Fruit fly (Drosophila melanogaster) whole organism, pupa: ENCODE results near the gene CG9932.

Experiments
- CG10348 ChIP-seq: fragments of 200-800 bp; sonication (Bioruptor generic); IDR thresholded peaks from 2 replicates; pipeline ENCODE4 v1.3.6; 2022; ENCODE audit warnings: missing biosample characterization, missing genetic modification characterization
- CG12605 ChIP-seq: fragments of 200-800 bp; sonication (Bioruptor generic); IDR thresholded peaks from 2 replicates; pipeline ENCODE4 v1.3.6; 2022; ENCODE audit warnings: missing biosample characterization, missing genetic modification characterization
- CG13204 ChIP-seq: fragments of 200-800 bp; sonication (Bioruptor generic); optimal IDR thresholded peaks from 2 replicates; lab custom pipeline; 2018; ENCODE audit warnings: missing biosample characterization, mild to moderate bottlenecking, missing genetic modification characterization, moderate library complexity
- CG14655 ChIP-seq: fragments of 200-800 bp; sonication (Bioruptor generic); optimal IDR thresholded peaks from 3 replicates; lab custom pipeline; 2017; ENCODE audit warnings: mild to moderate bottlenecking, missing biosample characterization, missing genetic modification reagents, missing genetic modification characterization
- CG15710 ChIP-seq: fragments of 200-800 bp; sonication (Bioruptor generic); optimal IDR thresholded peaks from 2 replicates; lab custom pipeline; 2018; ENCODE audit warnings: missing biosample characterization, mild to moderate bottlenecking, missing genetic modification characterization, moderate library complexity
- CG17806 ChIP-seq: fragments of 200-800 bp; sonication (Bioruptor generic); optimal IDR thresholded peaks from 2 replicates; lab custom pipeline; 2018; ENCODE audit warnings: missing biosample characterization, mild to moderate bottlenecking, missing genetic modification characterization, moderate library complexity
- CG32121 ChIP-seq: fragments of 200-800 bp; sonication (Bioruptor generic); IDR thresholded peaks from 2 replicates; pipeline ENCODE4 v1.3.6; 2022; ENCODE audit warnings: missing biosample characterization, missing genetic modification characterization
- CG34367 ChIP-seq: fragments of 200-800 bp; sonication (Bioruptor generic); optimal IDR thresholded peaks from 2 replicates; lab custom pipeline; 2018; ENCODE audit warnings: missing biosample characterization, mild to moderate bottlenecking, missing genetic modification characterization
- CG4496 ChIP-seq: fragments of 200-800 bp; sonication (Bioruptor generic); IDR thresholded peaks from 3 replicates; pipeline ENCODE4 v1.3.6; 2022; ENCODE audit warnings: missing biosample characterization, missing genetic modification characterization
- CG8159 ChIP-seq: fragments of 200-800 bp; sonication (Bioruptor generic); optimal IDR thresholded peaks from 3 replicates; lab custom pipeline; 2018; ENCODE audit warnings: missing biosample characterization, mild to moderate bottlenecking, missing genetic modification characterization, moderate library complexity
- CG8301 ChIP-seq: fragments of 200-800 bp; sonication (Bioruptor generic); optimal IDR thresholded peaks from 2 replicates; lab custom pipeline; 2018; ENCODE audit warnings: missing biosample characterization, mild to moderate bottlenecking, missing genetic modification characterization
- CG9948 ChIP-seq: fragments of 200-800 bp; sonication (Bioruptor generic); optimal IDR thresholded peaks from 2 replicates; lab custom pipeline; 2018; ENCODE audit warnings: missing biosample characterization, mild to moderate bottlenecking, missing genetic modification characterization, moderate library complexity
- D1 ChIP-seq: fragments of 200-800 bp; sonication (Bioruptor generic); optimal IDR thresholded peaks from 2 replicates; lab custom pipeline; 2018; ENCODE audit warnings: missing biosample characterization, mild to moderate bottlenecking, missing genetic modification characterization, moderate library complexity
- EcR ChIP-seq: fragments of 200-800 bp; sonication (Bioruptor generic); optimal IDR thresholded peaks from 3 replicates; lab custom pipeline; 2019; ENCODE audit warnings: missing biosample characterization, missing genetic modification characterization, mild to moderate bottlenecking, moderate library complexity, missing genetic modification reagents
- Ets98B ChIP-seq: fragments of 200-800 bp; sonication (Bioruptor generic); IDR thresholded peaks from 2 replicates; pipeline ENCODE4 v1.3.6; 2022; ENCODE audit warnings: missing biosample characterization, missing genetic modification characterization
- Pif1A ChIP-seq: fragments of 200-800 bp; sonication (Bioruptor generic); optimal IDR thresholded peaks from 3 replicates; lab custom pipeline; 2016; ENCODE audit warnings: missing biosample characterization, missing genetic modification characterization
- Pif1B ChIP-seq: fragments of 200-800 bp; sonication (Bioruptor generic); optimal IDR thresholded peaks from 3 replicates; lab custom pipeline; 2016; ENCODE audit warnings: missing biosample characterization, missing genetic modification characterization
- Snoo ChIP-seq: fragments of 200-800 bp; sonication (Bioruptor generic); optimal IDR thresholded peaks from 3 replicates; lab custom pipeline; 2017; ENCODE audit warnings: missing biosample characterization, mild to moderate bottlenecking, missing genetic modification characterization, inconsistent platforms
- fd96Ca ChIP-seq: fragments of 200-800 bp; sonication (Bioruptor generic); IDR thresholded peaks from 3 replicates; pipeline ENCODE4 v1.3.6; 2022; ENCODE audit warnings: missing biosample characterization, missing genetic modification characterization
- gl ChIP-seq: fragments of 200-800 bp; sonication (Bioruptor generic); optimal IDR thresholded peaks from 2 replicates; lab custom pipeline; 2018; ENCODE audit warnings: missing biosample characterization, mild to moderate bottlenecking, missing genetic modification characterization
- rn ChIP-seq: fragments of 200-800 bp; sonication (Bioruptor generic); IDR thresholded peaks from 2 replicates; pipeline ENCODE4 v1.3.6; 2022; ENCODE audit warnings: missing biosample characterization, missing genetic modification characterization

The CG9932 gene

dm6 chr2L:13060037-13060537, at the start of gene CG9932:
TSS of gene CG9932 (minus strand) at chr2L:13060140.
- TF ChIP-seq fd96Ca (GFP tag; lab: Robert Waterston, UW) (peak; percentile 63; the same call in 2 of the 3 replicates), CG17806 (tag; lab: Kevin White, UChicago) (peak; percentile 28), CG10348 (GFP tag; lab: Robert Waterston, UW) (0 out of 2 replicates have a peak, but pooled peaks have one; percentile 15), Ets98B (GFP tag; lab: Robert Waterston, UW) (peak; percentile 62; the same call in 1 of the 2 replicates), CG12605 (GFP tag; lab: Robert Waterston, UW) (peak; percentile 69; the same call in 1 of the 2 replicates), CG14655 (GFP tag; lab: Kevin White, UChicago) (peak; percentile 13), CG34367 (no peak), Pif1B (GFP tag; lab: Kevin White, UChicago) (peak; percentile 75), gl (tag; lab: Kevin White, UChicago) (peak; percentile 30), CG8301 (peak; percentile 24), CG13204 (peak; percentile 80), EcR (GFP tag; lab: Kevin White, UChicago) (peak; percentile 52), D1 (peak; percentile 22), Pif1A (GFP tag; lab: Kevin White, UChicago) (peak; percentile 54), Snoo (peak; percentile 35), CG15710 (peak; percentile 18), rn (no peak), CG9948 (peak; percentile 14), CG4496 (peak; percentile 78), CG32121 (GFP tag; lab: Robert Waterston, UW) (peak; percentile 67; the same call in 1 of the 2 replicates), CG8159 (tag; lab: Kevin White, UChicago) (peak; percentile 34)

- TF ChIP-seq gl (tag; lab: Kevin White, UChicago) (no peak), Pif1B (GFP tag; lab: Kevin White, UChicago) (no peak), CG15710 (no peak), CG8301 (no peak), CG9948 (no peak), CG14655 (GFP tag; lab: Kevin White, UChicago) (no peak), CG13204 (no peak), CG8159 (tag; lab: Kevin White, UChicago) (no peak), rn (no peak), fd96Ca (GFP tag; lab: Robert Waterston, UW) (no peak), Snoo (no peak), CG17806 (tag; lab: Kevin White, UChicago) (no peak)
Observed at dm6 chr2L:13106507-13106906, 46.6 kb upstream of the CG9932 start, which contains the start of gene Ttc30. TSS of gene Ttc30 (plus strand) at chr2L:13106807.

- TF ChIP-seq CG17806 (tag; lab: Kevin White, UChicago) = no peak
- TF ChIP-seq CG12605 (GFP tag; lab: Robert Waterston, UW) = no peak
- TF ChIP-seq CG34367 = no peak
- TF ChIP-seq rn = no peak
- no peak for TF ChIP-seq gl (tag; lab: Kevin White, UChicago)
- TF ChIP-seq Pif1A (GFP tag; lab: Kevin White, UChicago) = no peak
- no peak for TF ChIP-seq EcR (GFP tag; lab: Kevin White, UChicago)
- TF ChIP-seq CG32121 (GFP tag; lab: Robert Waterston, UW) = no peak
- no peak for TF ChIP-seq CG13204
- TF ChIP-seq fd96Ca (GFP tag; lab: Robert Waterston, UW) = no peak
Observed at dm6 chr2L:13104800-13105199, 44.9 kb upstream of the CG9932 start.

- TF ChIP-seq fd96Ca (GFP tag; lab: Robert Waterston, UW) = no peak
- no peak for TF ChIP-seq CG17806 (tag; lab: Kevin White, UChicago)
- no peak for TF ChIP-seq CG15710
- no peak for TF ChIP-seq CG32121 (GFP tag; lab: Robert Waterston, UW)
- no peak for TF ChIP-seq CG8301
- TF ChIP-seq Pif1A (GFP tag; lab: Kevin White, UChicago) = no peak
- no peak for TF ChIP-seq CG8159 (tag; lab: Kevin White, UChicago)
- TF ChIP-seq CG14655 (GFP tag; lab: Kevin White, UChicago) = no peak
- no peak for TF ChIP-seq EcR (GFP tag; lab: Kevin White, UChicago)
- TF ChIP-seq CG4496 = no peak
- no peak for TF ChIP-seq Pif1B (GFP tag; lab: Kevin White, UChicago)
- no peak for TF ChIP-seq CG13204
- no peak for TF ChIP-seq CG34367
- no peak for TF ChIP-seq gl (tag; lab: Kevin White, UChicago)
- TF ChIP-seq CG9948 = no peak
- TF ChIP-seq CG10348 (GFP tag; lab: Robert Waterston, UW) = no peak
- TF ChIP-seq CG12605 (GFP tag; lab: Robert Waterston, UW) = no peak
- no peak for TF ChIP-seq Ets98B (GFP tag; lab: Robert Waterston, UW)
- no peak for TF ChIP-seq rn
- TF ChIP-seq Snoo = no peak
Observed at dm6 chr2L:13101477-13101876, 41.5 kb upstream of the CG9932 start.

- TF ChIP-seq CG9948 = no peak
- TF ChIP-seq CG32121 (GFP tag; lab: Robert Waterston, UW) = no peak
- peak; percentile 43; the same call in 1 of the 3 replicates for TF ChIP-seq CG4496
- TF ChIP-seq CG12605 (GFP tag; lab: Robert Waterston, UW) = peak; percentile 41; the same call in 1 of the 2 replicates
- TF ChIP-seq gl (tag; lab: Kevin White, UChicago) = peak; percentile 72
- TF ChIP-seq D1 = no peak
- TF ChIP-seq rn = no peak
- TF ChIP-seq Ets98B (GFP tag; lab: Robert Waterston, UW) = peak; percentile 12; the same call in 1 of the 2 replicates
- peak; percentile 69 for TF ChIP-seq EcR (GFP tag; lab: Kevin White, UChicago)
- peak; percentile 22 for TF ChIP-seq CG8159 (tag; lab: Kevin White, UChicago)
- no peak for TF ChIP-seq CG10348 (GFP tag; lab: Robert Waterston, UW)
- no peak for TF ChIP-seq Snoo
- TF ChIP-seq CG8301 = no peak
- no peak for TF ChIP-seq CG14655 (GFP tag; lab: Kevin White, UChicago)
- TF ChIP-seq CG34367 = peak; percentile 22
- peak; percentile 46; the same call in 1 of the 3 replicates for TF ChIP-seq fd96Ca (GFP tag; lab: Robert Waterston, UW)
- no peak for TF ChIP-seq CG15710
- TF ChIP-seq CG17806 (tag; lab: Kevin White, UChicago) = peak; percentile 8
- TF ChIP-seq CG13204 = peak; percentile 50
Observed at dm6 chr2L:13098301-13098700, 38.4 kb upstream of the CG9932 start.
